Fruit fly (Drosophila melanogaster): ENCODE data around the gene Nepl15.

Gene Nepl15

dm6 chr3R:22766072-22766471 lies at the start of gene Nepl15:
Gene Nepl15, minus strand, starts transcription at chr3R:22766172.
- TF ChIP-seq Sin3A (optimal IDR thresholded peaks at IDR 0.05) (no peak), insv (optimal IDR thresholded peaks at IDR 0.05) (no peak), h (optimal IDR thresholded peaks at IDR 0.05) (no peak), Myc (optimal IDR thresholded peaks at IDR 0.05) (no peak), ttk (optimal IDR thresholded peaks at IDR 0.05) (no peak), psq (optimal IDR thresholded peaks at IDR 0.05) (no peak)

- no peak for TF ChIP-seq Myc (optimal IDR thresholded peaks at IDR 0.05)
- TF ChIP-seq insv (optimal IDR thresholded peaks at IDR 0.05) = no peak
- no peak for TF ChIP-seq Sin3A (optimal IDR thresholded peaks at IDR 0.05)
- no peak for TF ChIP-seq ttk (optimal IDR thresholded peaks at IDR 0.05)
- no peak for TF ChIP-seq psq (optimal IDR thresholded peaks at IDR 0.05)
- TF ChIP-seq h (optimal IDR thresholded peaks at IDR 0.05) = no peak
Measured at dm6 chr3R:22810277-22810676, 44.3 kb upstream of the Nepl15 start.

- TF ChIP-seq Sin3A (optimal IDR thresholded peaks at IDR 0.05) (no peak), ttk (optimal IDR thresholded peaks at IDR 0.05) (no peak), h (optimal IDR thresholded peaks at IDR 0.05) (no peak), insv (optimal IDR thresholded peaks at IDR 0.05) (no peak), psq (optimal IDR thresholded peaks at IDR 0.05) (no peak), Myc (optimal IDR thresholded peaks at IDR 0.05) (no peak)
Measured at dm6 chr3R:22807132-22807531, 41.2 kb upstream of the Nepl15 start.

dm6 chr3R:22803655-22804341 lies 37.8 kb upstream of the Nepl15 start, which contains the start of gene CG7031:
Gene CG7031, plus strand, starts transcription at chr3R:22804291.
- TF ChIP-seq Myc (optimal IDR thresholded peaks at IDR 0.05) = no peak
- TF ChIP-seq Sin3A (optimal IDR thresholded peaks at IDR 0.05) = no peak
- TF ChIP-seq insv (optimal IDR thresholded peaks at IDR 0.05) = no peak
- no peak for TF ChIP-seq ttk (optimal IDR thresholded peaks at IDR 0.05)
- TF ChIP-seq psq (optimal IDR thresholded peaks at IDR 0.05) = no peak
- no peak for TF ChIP-seq h (optimal IDR thresholded peaks at IDR 0.05)

- no peak for TF ChIP-seq Sin3A (optimal IDR thresholded peaks at IDR 0.05)
- no peak for TF ChIP-seq Myc (optimal IDR thresholded peaks at IDR 0.05)
- TF ChIP-seq h (optimal IDR thresholded peaks at IDR 0.05) = no peak
- TF ChIP-seq insv (optimal IDR thresholded peaks at IDR 0.05) = no peak
- TF ChIP-seq ttk (optimal IDR thresholded peaks at IDR 0.05) = no peak
- no peak for TF ChIP-seq psq (optimal IDR thresholded peaks at IDR 0.05)
Measured at dm6 chr3R:22793953-22794352, 28.0 kb upstream of the Nepl15 start.

- no peak for TF ChIP-seq Myc (optimal IDR thresholded peaks at IDR 0.05)
- TF ChIP-seq h (optimal IDR thresholded peaks at IDR 0.05) = no peak
- no peak for TF ChIP-seq psq (optimal IDR thresholded peaks at IDR 0.05)
- TF ChIP-seq insv (optimal IDR thresholded peaks at IDR 0.05) = no peak
- TF ChIP-seq Sin3A (optimal IDR thresholded peaks at IDR 0.05) = no peak
- TF ChIP-seq ttk (optimal IDR thresholded peaks at IDR 0.05) = no peak
Measured at dm6 chr3R:22789106-22789505, 23.1 kb upstream of the Nepl15 start.

dm6 chr3R:22784674-22785316 lies 18.8 kb upstream of the Nepl15 start:
- TF ChIP-seq Myc (optimal IDR thresholded peaks at IDR 0.05) (no peak), psq (optimal IDR thresholded peaks at IDR 0.05) (no peak), ttk (optimal IDR thresholded peaks at IDR 0.05) (no peak)

- TF ChIP-seq h (optimal IDR thresholded peaks at IDR 0.05) = no peak
- no peak for TF ChIP-seq insv (optimal IDR thresholded peaks at IDR 0.05)
- no peak for TF ChIP-seq Myc (optimal IDR thresholded peaks at IDR 0.05)
- TF ChIP-seq Sin3A (optimal IDR thresholded peaks at IDR 0.05) = no peak
- TF ChIP-seq ttk (optimal IDR thresholded peaks at IDR 0.05) = no peak
- no peak for TF ChIP-seq psq (optimal IDR thresholded peaks at IDR 0.05)
Measured at dm6 chr3R:22781412-22781811, 15.4 kb upstream of the Nepl15 start.

dm6 chr3R:22780135-22780534 lies 14.2 kb upstream of the Nepl15 start:
- no peak for TF ChIP-seq psq (optimal IDR thresholded peaks at IDR 0.05)
- no peak for TF ChIP-seq Myc (optimal IDR thresholded peaks at IDR 0.05)
- TF ChIP-seq insv (optimal IDR thresholded peaks at IDR 0.05) = no peak
- TF ChIP-seq Sin3A (optimal IDR thresholded peaks at IDR 0.05) = no peak
- no peak for TF ChIP-seq ttk (optimal IDR thresholded peaks at IDR 0.05)
- TF ChIP-seq h (optimal IDR thresholded peaks at IDR 0.05) = no peak

- no peak for TF ChIP-seq psq (optimal IDR thresholded peaks at IDR 0.05)
- no peak for TF ChIP-seq Sin3A (optimal IDR thresholded peaks at IDR 0.05)
- no peak for TF ChIP-seq h (optimal IDR thresholded peaks at IDR 0.05)
- no peak for TF ChIP-seq Myc (optimal IDR thresholded peaks at IDR 0.05)
- no peak for TF ChIP-seq ttk (optimal IDR thresholded peaks at IDR 0.05)
- no peak for TF ChIP-seq insv (optimal IDR thresholded peaks at IDR 0.05)
Measured at dm6 chr3R:22776457-22776856, 10.5 kb upstream of the Nepl15 start.

- TF ChIP-seq insv (optimal IDR thresholded peaks at IDR 0.05) (no peak), Myc (optimal IDR thresholded peaks at IDR 0.05) (no peak), psq (optimal IDR thresholded peaks at IDR 0.05) (no peak), h (optimal IDR thresholded peaks at IDR 0.05) (no peak), Sin3A (optimal IDR thresholded peaks at IDR 0.05) (no peak), ttk (optimal IDR thresholded peaks at IDR 0.05) (no peak)
Measured at dm6 chr3R:22771670-22772069, 5.7 kb upstream of the Nepl15 start, which contains the start of gene CG43095. Gene CG43095, minus strand, starts transcription at chr3R:22771770.

- TF ChIP-seq Sin3A (optimal IDR thresholded peaks at IDR 0.05) (no peak), insv (optimal IDR thresholded peaks at IDR 0.05) (no peak), h (optimal IDR thresholded peaks at IDR 0.05) (no peak), ttk (optimal IDR thresholded peaks at IDR 0.05) (no peak), psq (optimal IDR thresholded peaks at IDR 0.05) (no peak), Myc (optimal IDR thresholded peaks at IDR 0.05) (no peak)
Measured at dm6 chr3R:22770887-22771286, 4.9 kb upstream of the Nepl15 start, which contains the start of gene CG43094. Gene CG43094, minus strand, starts transcription at chr3R:22770987.
